Fruit fly (Drosophila melanogaster) whole organism, embryonic: ENCODE measurements around the gene CG12814.

ENCODE experiments used
- CG15479 ChIP-seq: fragments of 200-800 bp; sonication (Bioruptor generic); optimal IDR thresholded peaks from 3 replicates; lab custom pipeline; 2019; ENCODE audit warnings: missing biosample characterization, mild to moderate bottlenecking, missing genetic modification characterization, moderate library complexity
- D ChIP-seq, 2 experiments: fragments of 200-800 bp in 1 of 2; fragments of >200 bp in 1 of 2; sonication (Bioruptor generic) in 1 of 2; optimal IDR thresholded peaks; 2 replicates in 1 of 2; 3 replicates in 1 of 2; lab custom pipeline; 2017; ENCODE audit warnings: mild to moderate bottlenecking in 1 of 2, missing biosample characterization in 1 of 2, missing genetic modification characterization in 1 of 2, missing genetic modification reagents in 1 of 2
- stwl ChIP-seq: fragments of 200-800 bp; sonication (Bioruptor generic); optimal IDR thresholded peaks from 3 replicates; lab custom pipeline; 2018; ENCODE audit warnings: missing biosample characterization, mild to moderate bottlenecking, missing genetic modification characterization, moderate library complexity

- TF ChIP-seq stwl = no peak
- no peak for TF ChIP-seq D (optimal IDR thresholded peaks at IDR 0.05; lab: Kevin White, UChicago)
- TF ChIP-seq D (GFP tag; optimal IDR thresholded peaks at IDR 0.05; lab: Kevin White, UChicago) = no peak
- TF ChIP-seq CG15479 (GFP tag; lab: Kevin White, UChicago) = no peak
Observed at dm6 chr3R:10151830-10152513, 37.4 kb downstream of the CG12814 start, which contains the start of gene CG34303.
